Worm (Caenorhabditis elegans) whole organism, midembryonic: Measurements from ENCODE around the gene mrpl-21.

Source experiments
- T22C8.4 ChIP-seq: fragments of 200-800 bp; sonication (Bioruptor generic); IDR thresholded peaks from 2 replicates; pipeline ENCODE4 v1.3.6; 2022; ENCODE audit warnings: missing genetic modification characterization, missing compliant biosample characterization
- cog-1 ChIP-seq: sonication (generic microtip); optimal IDR thresholded peaks from 2 replicates; lab custom pipeline; 2016; ENCODE audit warnings: missing genetic modification characterization, missing compliant biosample characterization
- flt-1 ChIP-seq: fragments of 200-800 bp; sonication (Bioruptor generic); IDR thresholded peaks from 2 replicates; pipeline ENCODE4 v1.3.6; 2022; ENCODE audit warnings: missing genetic modification characterization, missing compliant biosample characterization
- klf-2 ChIP-seq: fragments of 200-800 bp; sonication (Bioruptor generic); conservative IDR thresholded peaks from 2 replicates; pipeline ENCODE4 v1.3.6; 2022; ENCODE audit warnings: missing genetic modification reagents, missing genetic modification characterization, missing compliant biosample characterization
- med-1 ChIP-seq: sonication (generic microtip); optimal IDR thresholded peaks from 2 replicates; lab custom pipeline; 2017; ENCODE audit warnings: missing genetic modification characterization, mild to moderate bottlenecking, missing compliant biosample characterization, antibody characterized with exemption, missing genetic modification reagents; ENCODE audit not compliant: insufficient read depth
- ref-1 ChIP-seq: fragments of 200-800 bp; sonication (Bioruptor generic); conservative IDR thresholded peaks from 2 replicates; pipeline ENCODE4 v1.3.6; 2022; ENCODE audit warnings: missing genetic modification reagents, missing genetic modification characterization, missing compliant biosample characterization
- tab-1 ChIP-seq: fragments of 200-800 bp; sonication (Bioruptor generic); IDR thresholded peaks from 2 replicates; pipeline ENCODE4 v1.3.6; 2022; ENCODE audit warnings: missing genetic modification characterization, missing compliant biosample characterization
- ztf-23 ChIP-seq: fragments of 200-800 bp; sonication (Bioruptor generic); IDR thresholded peaks from 2 replicates; pipeline ENCODE4 v1.3.6; 2022; ENCODE audit warnings: missing genetic modification reagents, missing genetic modification characterization, missing compliant biosample characterization
- ztf-29 ChIP-seq: fragments of 200-800 bp; sonication (Bioruptor generic); IDR thresholded peaks from 2 replicates; pipeline ENCODE4 v1.3.6; 2022; ENCODE audit warnings: missing genetic modification reagents, missing genetic modification characterization, missing compliant biosample characterization

The mrpl-21 gene

ce11 chrIII:4220864-4221263, 22.5 kb downstream of the mrpl-21 start:
- TF ChIP-seq med-1 (GFP tag; lab: Kevin White, UChicago) (no peak), tab-1 (GFP tag; lab: Robert Waterston, UW) (no peak), cog-1 (tag; lab: Kevin White, UChicago) (no peak), klf-2 (GFP tag; lab: Robert Waterston, UW) (no peak), flt-1 (no peak), ztf-29 (GFP tag; lab: Robert Waterston, UW) (no peak), ztf-23 (GFP tag; lab: Robert Waterston, UW) (no peak), T22C8.4 (no peak), ref-1 (GFP tag; lab: Robert Waterston, UW) (no peak)

ce11 chrIII:4210661-4211060, 32.7 kb downstream of the mrpl-21 start:
- TF ChIP-seq ztf-23 (GFP tag; lab: Robert Waterston, UW) = no peak
- TF ChIP-seq T22C8.4 = no peak
- TF ChIP-seq cog-1 (tag; lab: Kevin White, UChicago) = no peak
- TF ChIP-seq ref-1 (GFP tag; lab: Robert Waterston, UW) = no peak
- no peak for TF ChIP-seq klf-2 (GFP tag; lab: Robert Waterston, UW)
- no peak for TF ChIP-seq med-1 (GFP tag; lab: Kevin White, UChicago)
- no peak for TF ChIP-seq tab-1 (GFP tag; lab: Robert Waterston, UW)
- no peak for TF ChIP-seq ztf-29 (GFP tag; lab: Robert Waterston, UW)
- TF ChIP-seq flt-1 = no peak

- TF ChIP-seq ref-1 (GFP tag; lab: Robert Waterston, UW) (no peak), ztf-29 (GFP tag; lab: Robert Waterston, UW) (no peak), cog-1 (tag; lab: Kevin White, UChicago) (no peak), tab-1 (GFP tag; lab: Robert Waterston, UW) (no peak)
Observed at ce11 chrIII:4209188-4209587, 34.2 kb downstream of the mrpl-21 start, which contains the start of gene phlp-2. phlp-2 (plus strand) TSS chrIII:4209488.

DNA sequence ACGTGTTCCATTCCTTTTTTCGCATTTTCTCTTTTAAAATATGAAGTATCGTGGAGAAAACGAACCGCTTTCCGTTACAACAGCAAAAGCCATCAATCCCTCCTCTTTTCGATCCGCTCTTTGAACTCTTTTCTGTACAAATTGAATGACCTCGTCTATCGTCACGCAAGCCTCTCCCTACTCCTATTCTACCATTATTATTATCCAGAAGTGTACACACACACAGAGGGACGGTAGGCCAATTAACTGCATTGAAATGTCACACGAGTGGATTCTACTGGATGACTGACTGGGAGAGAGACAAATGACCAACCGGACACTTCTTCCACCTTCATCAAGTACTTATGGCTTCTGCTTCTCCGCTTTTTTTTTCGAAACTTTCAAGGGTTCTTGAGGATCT, 35.2 kb downstream of the mrpl-21 start:
- TF ChIP-seq klf-2 (GFP tag; lab: Robert Waterston, UW) (no peak), med-1 (GFP tag; lab: Kevin White, UChicago) (no peak), flt-1 (no peak), ref-1 (GFP tag; lab: Robert Waterston, UW) (no peak), ztf-23 (GFP tag; lab: Robert Waterston, UW) (no peak), ztf-29 (GFP tag; lab: Robert Waterston, UW) (no peak), tab-1 (GFP tag; lab: Robert Waterston, UW) (no peak), T22C8.4 (no peak), cog-1 (tag; lab: Kevin White, UChicago) (no peak)

DNA sequence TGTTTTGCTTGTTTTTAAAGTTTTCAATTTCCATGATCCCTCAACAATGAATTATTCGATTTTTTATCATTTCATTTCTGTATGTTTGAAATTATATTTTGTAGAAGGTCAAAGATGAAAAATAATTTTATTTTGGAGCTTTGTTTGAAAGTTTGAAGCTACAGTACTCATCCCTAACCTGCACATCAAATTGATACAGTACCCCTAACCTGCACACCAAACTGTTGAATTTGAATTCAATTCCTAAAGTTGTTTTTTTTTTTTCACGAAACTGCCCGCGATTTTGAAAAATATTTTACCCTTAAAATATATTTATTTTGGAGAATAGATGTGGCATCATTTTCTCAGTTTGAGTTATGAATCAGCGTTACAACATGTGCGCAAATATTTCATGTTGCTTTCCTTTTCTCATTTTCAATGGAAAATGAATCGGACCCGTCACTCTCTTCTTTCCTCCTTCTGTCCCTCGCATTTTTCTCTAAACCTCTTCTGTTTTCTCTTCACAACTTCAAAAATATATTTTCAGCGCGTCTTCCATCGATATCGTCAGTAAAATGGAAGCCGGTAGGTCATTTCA, 37.5 kb downstream of the mrpl-21 start, which contains the start of gene R74.8:
R74.8 (plus strand) TSS at position 527 of the 577 bp plus-strand sequence.
- no peak for TF ChIP-seq tab-1 (GFP tag; lab: Robert Waterston, UW)
- no peak for TF ChIP-seq klf-2 (GFP tag; lab: Robert Waterston, UW)

DNA sequence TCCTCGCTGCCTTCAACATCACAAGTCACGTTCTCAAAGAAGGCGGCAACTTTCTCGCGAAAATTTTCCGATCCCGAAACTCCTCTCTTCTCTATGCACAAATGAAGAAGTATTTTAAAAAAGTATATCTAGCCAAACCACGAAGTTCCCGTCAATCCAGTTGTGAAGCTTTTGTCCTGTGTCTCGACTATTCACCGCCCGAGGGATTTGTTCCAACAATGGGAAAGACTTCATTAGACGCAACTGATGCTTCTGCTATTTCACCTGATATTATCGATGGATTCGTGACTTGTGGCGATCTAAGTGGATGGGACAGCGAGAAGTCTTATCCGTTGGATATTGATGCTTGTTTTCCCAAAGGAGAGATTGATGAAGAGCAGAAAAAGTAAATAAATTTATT, 38.4 kb downstream of the mrpl-21 start:
- TF ChIP-seq ztf-29 (GFP tag; lab: Robert Waterston, UW) = no peak
- no peak for TF ChIP-seq T22C8.4
- TF ChIP-seq ztf-23 (GFP tag; lab: Robert Waterston, UW) = no peak
- no peak for TF ChIP-seq med-1 (GFP tag; lab: Kevin White, UChicago)
- no peak for TF ChIP-seq ref-1 (GFP tag; lab: Robert Waterston, UW)
- no peak for TF ChIP-seq cog-1 (tag; lab: Kevin White, UChicago)
- no peak for TF ChIP-seq tab-1 (GFP tag; lab: Robert Waterston, UW)

- TF ChIP-seq tab-1 (GFP tag; lab: Robert Waterston, UW) = no peak
- TF ChIP-seq flt-1 = no peak
- TF ChIP-seq ztf-23 (GFP tag; lab: Robert Waterston, UW) = no peak
- TF ChIP-seq klf-2 (GFP tag; lab: Robert Waterston, UW) = no peak
- no peak for TF ChIP-seq ref-1 (GFP tag; lab: Robert Waterston, UW)
- no peak for TF ChIP-seq cog-1 (tag; lab: Kevin White, UChicago)
- no peak for TF ChIP-seq med-1 (GFP tag; lab: Kevin White, UChicago)
- TF ChIP-seq T22C8.4 = no peak
- no peak for TF ChIP-seq ztf-29 (GFP tag; lab: Robert Waterston, UW)
Observed at ce11 chrIII:4204072-4204471, 39.3 kb downstream of the mrpl-21 start, which contains the start of the genes pelo-1 and R74.7. pelo-1 (minus strand) TSS chrIII:4204222. R74.7 (plus strand) TSS chrIII:4204429.

- TF ChIP-seq ztf-23 (GFP tag; lab: Robert Waterston, UW) = no peak
Observed at ce11 chrIII:4196988-4197384, 46.4 kb downstream of the mrpl-21 start, which contains the start of gene asd-1. asd-1 (plus strand) TSS chrIII:4197285.

DNA sequence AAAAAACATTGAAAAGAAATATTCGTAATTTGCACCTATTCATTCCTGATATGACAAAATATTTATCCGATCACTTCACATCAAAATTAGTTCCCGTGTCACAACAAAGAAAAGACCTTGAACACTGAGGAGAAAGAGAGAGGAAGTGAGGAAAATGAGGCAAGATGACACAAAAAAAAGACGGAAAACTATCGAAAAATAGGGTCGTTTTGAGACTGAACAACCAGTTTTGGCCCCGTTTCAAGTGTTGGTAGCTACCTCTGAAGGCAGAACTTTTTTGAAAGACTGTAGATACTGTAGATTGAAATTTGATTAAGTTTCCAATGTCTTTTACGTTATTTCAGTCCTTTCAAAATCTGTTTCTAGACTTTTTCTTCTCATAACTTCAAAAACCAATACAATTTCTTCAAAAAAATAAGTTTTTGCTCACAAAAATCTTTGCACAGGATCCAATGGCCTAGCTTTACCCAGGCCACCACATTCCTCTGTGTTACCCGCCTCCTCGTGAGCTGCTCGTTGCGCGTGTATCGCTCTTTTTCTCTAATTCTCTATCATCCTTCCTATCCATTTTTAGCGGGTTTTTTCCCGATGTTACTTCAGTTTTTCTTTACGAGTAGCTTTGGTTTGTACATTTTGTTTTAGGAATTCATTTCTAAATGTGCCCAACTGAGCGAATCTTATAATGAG, 46.9 kb downstream of the mrpl-21 start:
- TF ChIP-seq ztf-23 (GFP tag; lab: Robert Waterston, UW) (peak; percentile 75), tab-1 (GFP tag; lab: Robert Waterston, UW) (no peak; the same call in 1 of the 2 replicates), cog-1 (tag; lab: Kevin White, UChicago) (peak; percentile 47), ref-1 (GFP tag; lab: Robert Waterston, UW) (no peak), ztf-29 (GFP tag; lab: Robert Waterston, UW) (no peak), med-1 (GFP tag; lab: Kevin White, UChicago) (no peak)
